Fruit fly (Drosophila melanogaster) whole organism, pupa: ENCODE data around the gene CG12945.
A peak's percentile ranks its signal among the peaks of the same experiment; 100 is the strongest.

Source experiments
- CG10348 ChIP-seq: fragments of 200-800 bp; sonication (Bioruptor generic); IDR thresholded peaks from 2 replicates; pipeline ENCODE4 v1.3.6; 2022; ENCODE audit warnings: missing biosample characterization, missing genetic modification characterization
- CG12605 ChIP-seq: fragments of 200-800 bp; sonication (Bioruptor generic); IDR thresholded peaks from 2 replicates; pipeline ENCODE4 v1.3.6; 2022; ENCODE audit warnings: missing biosample characterization, missing genetic modification characterization
- CG13204 ChIP-seq: fragments of 200-800 bp; sonication (Bioruptor generic); optimal IDR thresholded peaks from 2 replicates; lab custom pipeline; 2018; ENCODE audit warnings: missing biosample characterization, mild to moderate bottlenecking, missing genetic modification characterization, moderate library complexity
- CG17806 ChIP-seq: fragments of 200-800 bp; sonication (Bioruptor generic); optimal IDR thresholded peaks from 2 replicates; lab custom pipeline; 2018; ENCODE audit warnings: missing biosample characterization, mild to moderate bottlenecking, missing genetic modification characterization, moderate library complexity
- CG32121 ChIP-seq: fragments of 200-800 bp; sonication (Bioruptor generic); IDR thresholded peaks from 2 replicates; pipeline ENCODE4 v1.3.6; 2022; ENCODE audit warnings: missing biosample characterization, missing genetic modification characterization
- EcR ChIP-seq: fragments of 200-800 bp; sonication (Bioruptor generic); optimal IDR thresholded peaks from 3 replicates; lab custom pipeline; 2019; ENCODE audit warnings: missing biosample characterization, missing genetic modification characterization, mild to moderate bottlenecking, moderate library complexity, missing genetic modification reagents
- Ets98B ChIP-seq: fragments of 200-800 bp; sonication (Bioruptor generic); IDR thresholded peaks from 2 replicates; pipeline ENCODE4 v1.3.6; 2022; ENCODE audit warnings: missing biosample characterization, missing genetic modification characterization
- fd96Ca ChIP-seq: fragments of 200-800 bp; sonication (Bioruptor generic); IDR thresholded peaks from 3 replicates; pipeline ENCODE4 v1.3.6; 2022; ENCODE audit warnings: missing biosample characterization, missing genetic modification characterization
- gl ChIP-seq: fragments of 200-800 bp; sonication (Bioruptor generic); optimal IDR thresholded peaks from 2 replicates; lab custom pipeline; 2018; ENCODE audit warnings: missing biosample characterization, mild to moderate bottlenecking, missing genetic modification characterization

DNA sequence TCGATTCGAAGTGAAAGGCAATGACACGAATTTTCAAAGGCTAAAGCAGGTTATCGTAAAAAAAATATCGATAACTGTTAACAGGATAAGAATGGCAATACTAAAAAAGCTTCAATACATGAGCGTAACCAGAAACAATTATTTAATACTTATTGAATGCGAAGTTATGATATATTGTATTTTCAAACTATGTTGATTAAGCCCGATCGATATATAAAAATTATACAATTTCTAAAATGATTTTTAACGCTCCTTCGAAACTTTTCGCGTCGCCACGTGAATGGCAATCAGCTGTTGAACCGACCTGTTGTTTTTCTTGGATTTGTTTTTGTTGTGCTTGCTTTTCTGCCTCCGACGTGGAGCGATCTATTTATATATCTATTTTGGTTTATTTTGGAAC, 34.8 kb downstream of the CG12945 start, which contains the start of the genes Alg12 and Rpt3R:
- TF ChIP-seq gl (tag; lab: Kevin White, UChicago) (no peak), CG17806 (tag; lab: Kevin White, UChicago) (no peak), CG13204 (GFP tag; lab: Kevin White, UChicago) (no peak), Ets98B (GFP tag; lab: Robert Waterston, UW) (no peak), fd96Ca (no peak), EcR (GFP tag; lab: Kevin White, UChicago) (peak; percentile 54), CG32121 (GFP tag; lab: Robert Waterston, UW) (no peak), CG10348 (no peak), CG12605 (GFP tag; lab: Robert Waterston, UW) (no peak)
